Worm (Caenorhabditis elegans) whole organism, midembryonic: Measurements from ENCODE around the gene F10G7.5.

ENCODE experiments used
- T22C8.4 ChIP-seq: fragments of 200-800 bp; sonication (Bioruptor generic); IDR thresholded peaks from 2 replicates; pipeline ENCODE4 v1.3.6; 2022; ENCODE audit warnings: missing genetic modification characterization, missing compliant biosample characterization
- tab-1 ChIP-seq: fragments of 200-800 bp; sonication (Bioruptor generic); IDR thresholded peaks from 2 replicates; pipeline ENCODE4 v1.3.6; 2022; ENCODE audit warnings: missing genetic modification characterization, missing compliant biosample characterization

DNA sequence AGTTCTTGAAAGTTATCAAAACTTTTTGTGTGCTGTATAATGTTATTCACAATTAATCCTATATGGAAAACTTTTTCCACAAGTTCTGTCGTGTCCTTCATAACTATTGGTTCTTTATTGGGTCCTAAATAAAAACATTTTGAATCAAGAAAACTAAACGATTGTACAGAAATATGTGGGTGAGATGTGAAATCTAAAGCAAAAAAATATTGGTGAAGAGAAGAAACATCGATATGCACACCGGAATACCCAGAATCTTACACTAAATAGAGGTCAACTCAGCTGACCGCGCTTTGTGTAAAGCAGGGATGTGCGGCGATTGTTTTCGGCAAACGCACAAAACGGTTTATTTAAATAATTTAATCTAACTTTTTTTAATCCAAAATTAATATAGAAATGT, 31.9 kb upstream of the F10G7.5 start, which contains the start of gene T05A7.13:
- no peak for TF ChIP-seq tab-1 (GFP tag; lab: Robert Waterston, UW)
- TF ChIP-seq T22C8.4 (GFP tag; lab: Robert Waterston, UW), result no peak
